Worm (Caenorhabditis elegans) whole organism, mixed stage, embryonic: ENCODE results near the gene clc-6.

Experiments used
- M03D4.4 ChIP-seq: sonication (generic microtip); optimal IDR thresholded peaks from 2 replicates; lab custom pipeline; 2017; ENCODE audit warnings: mild to moderate bottlenecking, missing genetic modification characterization, missing compliant biosample characterization
- blmp-1 ChIP-seq: fragments of 150-350 bp; optimal IDR thresholded peaks from 2 replicates; lab custom pipeline; 2014; ENCODE audit warnings: missing biosample characterization, missing genetic modification characterization
- cnd-1 ChIP-seq: fragments of 200-800 bp; sonication (Bioruptor generic); optimal IDR thresholded peaks from 2 replicates; lab custom pipeline; 2018; ENCODE audit warnings: mild to moderate bottlenecking, missing genetic modification characterization, missing compliant biosample characterization
- drap-1 ChIP-seq: fragments of 200-800 bp; sonication (Bioruptor generic); optimal IDR thresholded peaks from 3 replicates; lab custom pipeline; 2018; ENCODE audit warnings: mild to moderate bottlenecking, missing genetic modification characterization, missing compliant biosample characterization
- elt-3 ChIP-seq: fragments of 150-350 bp; optimal IDR thresholded peaks from 2 replicates; lab custom pipeline; 2014; ENCODE audit warnings: missing biosample characterization, missing genetic modification characterization
- lin-13 ChIP-seq: fragments of 150-350 bp; optimal IDR thresholded peaks from 2 replicates; lab custom pipeline; 2014; ENCODE audit warnings: missing biosample characterization, missing genetic modification characterization
- mep-1 ChIP-seq: fragments of 150-350 bp; optimal IDR thresholded peaks from 2 replicates; lab custom pipeline; 2017; ENCODE audit warnings: missing biosample characterization, missing genetic modification reagents, missing genetic modification characterization, inconsistent platforms
- nhr-12 ChIP-seq: fragments of 150-350 bp; optimal IDR thresholded peaks from 2 replicates; lab custom pipeline; 2014; ENCODE audit warnings: missing biosample characterization, missing genetic modification characterization
- nhr-237 ChIP-seq: fragments of 150-350 bp; optimal IDR thresholded peaks from 2 replicates; lab custom pipeline; 2014; ENCODE audit warnings: missing biosample characterization, missing genetic modification characterization
- nhr-28 ChIP-seq: fragments of 150-350 bp; optimal IDR thresholded peaks from 2 replicates; lab custom pipeline; 2014; ENCODE audit warnings: missing biosample characterization, missing genetic modification characterization
- pha-4 ChIP-seq: fragments of 150-350 bp; optimal IDR thresholded peaks from 2 replicates; lab custom pipeline; 2018; ENCODE audit warnings: missing biosample characterization, missing genetic modification reagents, missing genetic modification characterization
- snpc-4 ChIP-seq: fragments of 150-350 bp; optimal IDR thresholded peaks from 2 replicates; lab custom pipeline; 2014; ENCODE audit warnings: missing biosample characterization, missing genetic modification characterization
- unc-39 ChIP-seq: fragments of 150-350 bp; optimal IDR thresholded peaks from 2 replicates; lab custom pipeline; 2014; ENCODE audit warnings: missing biosample characterization, missing genetic modification characterization
- zip-8 ChIP-seq: fragments of 150-350 bp; optimal IDR thresholded peaks from 2 replicates; lab custom pipeline; 2014; ENCODE audit warnings: missing biosample characterization, missing genetic modification characterization

DNA sequence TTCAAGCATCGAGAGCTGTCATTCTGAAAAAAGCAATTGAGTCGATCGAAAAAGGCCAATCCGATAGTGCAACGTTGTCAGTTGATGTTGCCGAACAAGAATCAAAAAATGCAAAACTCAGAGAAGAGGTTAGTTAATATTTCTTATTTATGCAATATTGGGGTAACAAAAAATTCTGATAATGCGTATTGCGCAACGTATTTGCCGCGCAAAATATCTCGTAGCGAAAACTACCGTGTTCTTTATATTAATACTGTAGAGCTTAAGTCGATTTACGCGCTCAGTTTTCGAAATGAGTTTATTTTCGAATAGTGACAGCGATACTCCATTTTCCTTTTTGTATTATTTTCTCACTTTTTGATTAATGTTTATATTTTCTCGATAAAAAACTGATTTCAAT lies 49.0 kb upstream of the clc-6 start:
- TF ChIP-seq blmp-1 (tag; lab: Kevin White, UChicago) (no peak), elt-3 (tag; lab: Kevin White, UChicago) (no peak), nhr-28 (tag; lab: Kevin White, UChicago) (no peak), nhr-12 (tag; lab: Kevin White, UChicago) (no peak), nhr-237 (tag; lab: Kevin White, UChicago) (no peak), lin-13 (no peak), M03D4.4 (tag; lab: Kevin White, UChicago) (no peak), snpc-4 (tag; lab: Kevin White, UChicago) (no peak), drap-1 (no peak), pha-4 (no peak), mep-1 (tag; lab: Kevin White, UChicago) (no peak), zip-8 (tag; lab: Kevin White, UChicago) (peak; percentile 59), cnd-1 (tag; lab: Kevin White, UChicago) (no peak), unc-39 (tag; lab: Kevin White, UChicago) (no peak)
